Worm (Caenorhabditis elegans) whole organism, early embryonic: Measurements from ENCODE around the gene F35C5.1.

Experiments used
- ama-1 ChIP-seq: fragments of 150-350 bp; optimal IDR thresholded peaks from 2 replicates; lab custom pipeline; 2014
- ceh-13 ChIP-seq: fragments of 200-800 bp; sonication (Bioruptor generic); optimal IDR thresholded peaks from 2 replicates; lab custom pipeline; 2018; ENCODE audit warnings: mild to moderate bottlenecking, missing genetic modification characterization, missing compliant biosample characterization
- ets-7 ChIP-seq: sonication (generic microtip); optimal IDR thresholded peaks from 2 replicates; lab custom pipeline; 2016; ENCODE audit warnings: missing genotype, missing genetic modification characterization, missing compliant biosample characterization
- flt-1 ChIP-seq: fragments of 200-800 bp; sonication (Bioruptor generic); IDR thresholded peaks from 2 replicates; pipeline ENCODE4 v1.3.6; 2022; ENCODE audit warnings: missing genetic modification characterization, missing compliant biosample characterization
- tbx-37 ChIP-seq: fragments of 200-800 bp; sonication (Bioruptor generic); conservative IDR thresholded peaks from 2 replicates; pipeline ENCODE4 v1.3.6; 2022; ENCODE audit warnings: missing genetic modification reagents, missing genetic modification characterization, missing compliant biosample characterization

ce11 chrII:12878071-12878668, 2.4 kb upstream of the F35C5.1 start, which contains the start of gene gsy-1:
- no peak for TF ChIP-seq flt-1
- TF ChIP-seq ets-7 (tag; lab: Kevin White, UChicago), result no peak
- no peak for TF ChIP-seq tbx-37 (GFP tag; lab: Robert Waterston, UW)
- TF ChIP-seq ceh-13, result no peak
- no peak for TF ChIP-seq ama-1 (lab: Kevin White, UChicago)
